Fruit fly (Drosophila melanogaster): Measurements from ENCODE around the gene ranshi.

ranshi gene

DNA sequence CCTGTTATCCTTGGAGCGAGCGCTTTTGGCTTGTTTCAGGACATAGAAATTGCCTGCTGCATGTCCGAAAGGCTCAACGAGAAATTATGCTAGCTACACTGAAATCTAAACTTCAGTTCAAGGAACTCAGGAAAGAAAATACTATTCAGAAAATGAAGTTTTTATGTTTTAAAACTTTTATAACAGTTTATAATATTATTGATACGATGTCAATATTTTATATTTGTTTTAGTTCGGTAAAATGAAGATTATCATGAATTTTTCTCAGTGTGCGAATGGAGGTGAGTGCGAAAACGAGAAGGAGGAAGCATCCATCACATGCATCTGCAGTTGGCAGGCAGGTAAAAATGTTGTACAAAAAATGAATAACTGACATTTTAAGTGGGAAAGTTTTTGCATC, 16.9 kb upstream of the ranshi start (continued):
- TF ChIP-seq CG18599 (GFP tag; optimal IDR thresholded peaks at IDR 0.05) = peak; percentile 57
- TF ChIP-seq amos (GFP tag; IDR thresholded peaks at IDR 0.05; ENCODE audit: partially characterized antibody) = no peak
- TF ChIP-seq Sox100B (GFP tag; optimal IDR thresholded peaks at IDR 0.05) = peak; percentile 68
- no peak for TF ChIP-seq CG2889 (GFP tag; IDR thresholded peaks at IDR 0.05)
- TF ChIP-seq CTCF (GFP tag; optimal IDR thresholded peaks at IDR 0.05) = no peak
- peak; percentile 33 to 42 for TF ChIP-seq chif (GFP tag; optimal IDR thresholded peaks at IDR 0.05)
- no peak for TF ChIP-seq dan (GFP tag; IDR thresholded peaks at IDR 0.05)
- TF ChIP-seq CG8765 (GFP tag; IDR thresholded peaks at IDR 0.05) = peak; percentile 63
- TF ChIP-seq CG13775 (GFP tag; optimal IDR thresholded peaks at IDR 0.05) = peak; percentile 59
- peak; percentile 69; the same call in 2 of the 3 replicates for TF ChIP-seq ci (GFP tag; IDR thresholded peaks at IDR 0.05)
- TF ChIP-seq B-H1 (GFP tag; IDR thresholded peaks at IDR 0.05) = peak; percentile 31; the same call in 2 of the 3 replicates
- peak; percentile 53 for TF ChIP-seq gcm (GFP tag; optimal IDR thresholded peaks at IDR 0.05)
- TF ChIP-seq CG15073 (GFP tag; optimal IDR thresholded peaks at IDR 0.05) = no peak
- peak; percentile 8 for TF ChIP-seq fd3F (GFP tag; optimal IDR thresholded peaks at IDR 0.05)
- TF ChIP-seq stwl (tag; optimal IDR thresholded peaks at IDR 0.05) = peak; percentile 15
- no peak for TF ChIP-seq corto (GFP tag; optimal IDR thresholded peaks at IDR 0.05)
- TF ChIP-seq HLH3B (GFP tag; IDR thresholded peaks at IDR 0.05) = peak; percentile 72
- TF ChIP-seq CG13624 (GFP tag; optimal IDR thresholded peaks at IDR 0.05) = no peak
- TF ChIP-seq sens-2 (GFP tag; IDR thresholded peaks at IDR 0.05) = peak; percentile 39; the same call in 1 of the 2 replicates
- TF ChIP-seq zen (tag; optimal IDR thresholded peaks at IDR 0.05) = peak; percentile 91
- TF ChIP-seq ftz-f1 (GFP tag; optimal IDR thresholded peaks at IDR 0.05) = no peak
- TF ChIP-seq MBD-R2 (GFP tag; IDR thresholded peaks at IDR 0.05) = peak; percentile 15; the same call in 1 of the 2 replicates
- TF ChIP-seq ERR (GFP tag; optimal IDR thresholded peaks at IDR 0.05) = no peak
- TF ChIP-seq exex (tag; optimal IDR thresholded peaks at IDR 0.05) = no peak
- TF ChIP-seq danr (GFP tag; IDR thresholded peaks at IDR 0.05) = no peak
- TF ChIP-seq toy (GFP tag; IDR thresholded peaks at IDR 0.05) = no peak
- TF ChIP-seq Doc2 (GFP tag; IDR thresholded peaks at IDR 0.05) = no peak
- TF ChIP-seq Elba2 (GFP tag; optimal IDR thresholded peaks at IDR 0.05) = peak; percentile 78
- TF ChIP-seq ap (GFP tag; IDR thresholded peaks at IDR 0.05) = peak; percentile 64
- TF ChIP-seq Xrp1 (GFP tag; IDR thresholded peaks at IDR 0.05) = peak; percentile 78
- no peak for TF ChIP-seq Hr39 (optimal IDR thresholded peaks at IDR 0.05)
- no peak for TF ChIP-seq CG6272 (GFP tag; IDR thresholded peaks at IDR 0.05)
- no peak for TF ChIP-seq peb (GFP tag; IDR thresholded peaks at IDR 0.05)
- no peak for TF ChIP-seq eyg (GFP tag; optimal IDR thresholded peaks at IDR 0.05)
- peak; percentile 27 for TF ChIP-seq CG5180 (GFP tag; optimal IDR thresholded peaks at IDR 0.05)
- peak; percentile 15 for TF ChIP-seq CG12219 (GFP tag; optimal IDR thresholded peaks at IDR 0.05)
- no peak for TF ChIP-seq CG32767 (GFP tag; IDR thresholded peaks at IDR 0.05)
- peak in 1 of 2 experiments; percentile 75 for TF ChIP-seq bsh (GFP tag; optimal IDR thresholded peaks at IDR 0.05)
- peak; percentile 16 for TF ChIP-seq NfI (GFP tag; optimal IDR thresholded peaks at IDR 0.05)
- peak; percentile 48; the same call in 1 of the 3 replicates for TF ChIP-seq ase (GFP tag; IDR thresholded peaks at IDR 0.05)
- peak; percentile 23 for TF ChIP-seq NK7.1 (GFP tag; optimal IDR thresholded peaks at IDR 0.05)

DNA sequence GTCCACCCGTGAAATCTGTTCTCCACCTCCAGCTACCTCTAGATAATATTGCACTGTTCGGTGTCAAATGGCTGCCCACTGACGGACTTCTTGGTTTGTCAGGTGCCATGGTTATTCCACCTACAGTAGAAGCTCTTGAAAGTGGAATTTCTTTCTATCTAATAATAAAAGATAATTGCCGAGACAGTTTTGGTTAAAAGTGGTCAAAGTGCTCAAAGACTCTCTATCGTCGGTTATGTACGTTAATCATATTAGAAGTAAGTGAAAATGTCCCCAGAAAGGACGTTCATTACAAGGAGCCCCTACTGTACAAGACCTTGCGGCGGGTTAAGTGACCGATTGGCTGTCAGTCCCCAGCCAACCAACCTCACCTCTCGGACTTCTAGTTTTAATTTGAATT, 14.7 kb upstream of the ranshi start:
- no peak for TF ChIP-seq CG9876 (GFP tag; optimal IDR thresholded peaks at IDR 0.05)
- no peak for TF ChIP-seq ara (GFP tag; IDR thresholded peaks at IDR 0.05)
- TF ChIP-seq gcm (GFP tag; optimal IDR thresholded peaks at IDR 0.05) = peak; percentile 33
- no peak for TF ChIP-seq Fer2 (tag; optimal IDR thresholded peaks at IDR 0.05)
- peak; percentile 70 for TF ChIP-seq gem (tag; optimal IDR thresholded peaks at IDR 0.05)
- no peak for TF ChIP-seq CG4360 (GFP tag; IDR thresholded peaks at IDR 0.05)
- TF ChIP-seq CG4854 (GFP tag; optimal IDR thresholded peaks at IDR 0.05) = peak; percentile 12
- peak; percentile 28; the same call in 1 of the 4 replicates for TF ChIP-seq Gug (GFP tag; IDR thresholded peaks at IDR 0.05)
- TF ChIP-seq Fer1 (GFP tag; optimal IDR thresholded peaks at IDR 0.05) = peak; percentile 45
- peak; percentile 22 for TF ChIP-seq tin (GFP tag; optimal IDR thresholded peaks at IDR 0.05)
- no peak for TF ChIP-seq nau (GFP tag; optimal IDR thresholded peaks at IDR 0.05)
- no peak for TF ChIP-seq dm (GFP tag; optimal IDR thresholded peaks at IDR 0.05)
- no peak for TF ChIP-seq CG2129 (GFP tag; IDR thresholded peaks at IDR 0.05; ENCODE audit: partially characterized antibody)
- no peak for TF ChIP-seq CG9727 (GFP tag; optimal IDR thresholded peaks at IDR 0.05)
- TF ChIP-seq al (GFP tag; IDR thresholded peaks at IDR 0.05) = no peak

Measured in whole organism, embryonic.